Worm (Caenorhabditis elegans) whole organism, L3 larva: Measurements from ENCODE around the gene nhr-137.
A peak's percentile ranks its signal among the peaks of the same experiment; 100 is the strongest.

Experiments
- R02D3.7 ChIP-seq: fragments of 150-350 bp; optimal IDR thresholded peaks from 2 replicates; lab custom pipeline; 2014; ENCODE audit warnings: missing biosample characterization, missing genetic modification characterization
- aly-2 ChIP-seq: fragments of 150-350 bp; optimal IDR thresholded peaks from 2 replicates; lab custom pipeline; 2014; ENCODE audit warnings: missing biosample characterization, missing genetic modification characterization
- ceh-16 ChIP-seq: sonication (generic microtip); optimal IDR thresholded peaks from 2 replicates; lab custom pipeline; 2017; ENCODE audit warnings: missing biosample characterization, missing genetic modification characterization
- ceh-9 ChIP-seq: sonication (generic microtip); optimal IDR thresholded peaks from 2 replicates; lab custom pipeline; 2018; ENCODE audit warnings: missing biosample characterization, missing genetic modification characterization
- daf-12 ChIP-seq: fragments of 150-350 bp; optimal IDR thresholded peaks from 2 replicates; lab custom pipeline; 2014; ENCODE audit warnings: missing biosample characterization, missing genetic modification reagents, missing genetic modification characterization
- egl-27 ChIP-seq: sonication (generic microtip); optimal IDR thresholded peaks from 4 replicates; lab custom pipeline; 2017; ENCODE audit warnings: missing biosample characterization, missing genetic modification reagents, missing genetic modification characterization
- egl-5 ChIP-seq: fragments of 150-350 bp; optimal IDR thresholded peaks from 2 replicates; lab custom pipeline; 2017; ENCODE audit warnings: missing biosample characterization, missing genetic modification reagents, missing genetic modification characterization, inconsistent platforms
- elt-1 ChIP-seq: fragments of 150-350 bp; optimal IDR thresholded peaks from 2 replicates; lab custom pipeline; 2014; ENCODE audit warnings: missing biosample characterization, missing genetic modification characterization
- elt-2 ChIP-seq: sonication (generic microtip); optimal IDR thresholded peaks from 2 replicates; lab custom pipeline; 2016; ENCODE audit warnings: missing genetic modification reagents, mild to moderate bottlenecking, missing genetic modification characterization, missing compliant biosample characterization
- elt-3 ChIP-seq, 3 experiments: fragments of 150-350 bp in 1 of 3; sonication (generic microtip) in 2 of 3; optimal IDR thresholded peaks; 2 replicates in 2 of 3; 4 replicates in 1 of 3; lab custom pipeline; 2014 to 2017; ENCODE audit warnings: missing biosample characterization in 3 of 3, missing genetic modification characterization in 3 of 3
- eor-1 ChIP-seq, 2 experiments: fragments of 150-350 bp; optimal IDR thresholded peaks; 2 replicates each; lab custom pipeline; 2014 to 2018; ENCODE audit warnings: missing biosample characterization in 2 of 2, missing genetic modification characterization in 2 of 2
- fkh-10 ChIP-seq: sonication (generic microtip); optimal IDR thresholded peaks from 2 replicates; lab custom pipeline; 2017; ENCODE audit warnings: missing biosample characterization, missing genetic modification reagents, missing genetic modification characterization
- fkh-2 ChIP-seq: fragments of 150-350 bp; optimal IDR thresholded peaks from 2 replicates; lab custom pipeline; 2014; ENCODE audit warnings: missing biosample characterization, missing genetic modification reagents, missing genetic modification characterization
- hmg-11 ChIP-seq: sonication (generic microtip); optimal IDR thresholded peaks from 2 replicates; lab custom pipeline; 2016; ENCODE audit warnings: missing genetic modification characterization, missing compliant biosample characterization
- jun-1 ChIP-seq: fragments of 150-350 bp; optimal IDR thresholded peaks from 2 replicates; lab custom pipeline; 2014; ENCODE audit warnings: missing biosample characterization, missing genetic modification reagents, missing genetic modification characterization
- lin-39 ChIP-seq: fragments of 150-350 bp; optimal IDR thresholded peaks from 2 replicates; lab custom pipeline; 2018; ENCODE audit warnings: missing biosample characterization, missing genetic modification reagents, missing genetic modification characterization
- mdl-1 ChIP-seq: fragments of 150-350 bp; optimal IDR thresholded peaks from 2 replicates; lab custom pipeline; 2014; ENCODE audit warnings: missing biosample characterization, missing genetic modification characterization
- mml-1 ChIP-seq: fragments of 150-350 bp; sonication (generic microtip); optimal IDR thresholded peaks from 3 replicates; lab custom pipeline; 2014; ENCODE audit warnings: missing biosample characterization, missing genetic modification characterization
- nfya-1 ChIP-seq: sonication (generic microtip); optimal IDR thresholded peaks from 2 replicates; lab custom pipeline; 2017; ENCODE audit warnings: missing genetic modification characterization, mild to moderate bottlenecking, missing compliant biosample characterization, antibody characterized with exemption, moderate library complexity; ENCODE audit not compliant: insufficient read depth
- nhr-23 ChIP-seq: fragments of 150-350 bp; optimal IDR thresholded peaks from 2 replicates; lab custom pipeline; 2014; ENCODE audit warnings: missing biosample characterization, missing genetic modification reagents, missing genetic modification characterization
- nhr-237 ChIP-seq: fragments of 150-350 bp; optimal IDR thresholded peaks from 2 replicates; lab custom pipeline; 2014; ENCODE audit warnings: missing biosample characterization, missing genetic modification characterization
- nhr-43 ChIP-seq: sonication (generic microtip); optimal IDR thresholded peaks from 2 replicates; lab custom pipeline; 2016; ENCODE audit warnings: mild to moderate bottlenecking, missing genetic modification characterization, missing compliant biosample characterization; ENCODE audit not compliant: poor library complexity, severe bottlenecking
- nhr-67 ChIP-seq: fragments of 150-350 bp; optimal IDR thresholded peaks from 2 replicates; lab custom pipeline; 2014; ENCODE audit warnings: missing biosample characterization, missing genetic modification characterization
- nhr-77 ChIP-seq: fragments of 150-350 bp; optimal IDR thresholded peaks from 2 replicates; lab custom pipeline; 2014; ENCODE audit warnings: missing biosample characterization, missing genetic modification characterization
- sea-2 ChIP-seq: fragments of 150-350 bp; sonication (generic microtip); optimal IDR thresholded peaks from 4 replicates; lab custom pipeline; 2014; ENCODE audit warnings: missing biosample characterization, missing genetic modification reagents, missing genetic modification characterization
- skn-1 ChIP-seq: fragments of 150-350 bp; optimal IDR thresholded peaks from 2 replicates; lab custom pipeline; 2014; ENCODE audit warnings: missing biosample characterization, missing genetic modification characterization
- snpc-4 ChIP-seq: fragments of 150-350 bp; optimal IDR thresholded peaks from 2 replicates; lab custom pipeline; 2014; ENCODE audit warnings: missing biosample characterization, missing genetic modification characterization
- unc-39 ChIP-seq: sonication (generic microtip); optimal IDR thresholded peaks from 4 replicates; lab custom pipeline; 2017; ENCODE audit warnings: missing biosample characterization, missing genetic modification characterization
- unc-62 ChIP-seq: fragments of 150-350 bp; sonication (generic microtip); optimal IDR thresholded peaks from 4 replicates; lab custom pipeline; 2014; ENCODE audit warnings: missing biosample characterization, missing genetic modification reagents, missing genetic modification characterization
- zag-1 ChIP-seq: fragments of 150-350 bp; optimal IDR thresholded peaks from 2 replicates; lab custom pipeline; 2014; ENCODE audit warnings: missing biosample characterization, missing genetic modification characterization
- ztf-11 ChIP-seq: fragments of 150-350 bp; optimal IDR thresholded peaks from 2 replicates; lab custom pipeline; 2014; ENCODE audit warnings: missing biosample characterization, missing genetic modification characterization
- ztf-4 ChIP-seq: fragments of 150-350 bp; optimal IDR thresholded peaks from 2 replicates; lab custom pipeline; 2014; ENCODE audit warnings: missing biosample characterization, missing genetic modification characterization

Gene nhr-137

DNA sequence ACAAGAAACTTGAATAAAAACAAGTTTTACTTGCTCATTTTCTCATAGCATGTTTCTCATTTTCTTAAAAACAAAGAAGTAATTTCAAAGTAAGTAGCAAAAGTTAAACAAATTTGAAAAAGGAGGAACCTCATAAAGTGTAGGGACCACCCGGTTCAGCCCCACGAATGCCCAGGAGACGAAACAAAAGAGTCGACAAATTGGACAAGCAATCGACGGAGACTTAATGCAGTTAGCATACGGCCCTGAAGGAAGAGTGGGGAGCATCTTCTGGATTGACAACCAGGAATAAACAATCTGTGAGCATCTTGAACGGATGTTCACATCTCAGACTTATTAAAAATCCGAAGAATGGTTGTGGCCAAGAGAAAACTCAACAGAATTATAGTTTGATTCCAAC, 22.8 kb upstream of the nhr-137 start:
- TF ChIP-seq ztf-4 (tag; lab: Kevin White, UChicago): no peak
- TF ChIP-seq elt-1 (tag; lab: Kevin White, UChicago): no peak
- TF ChIP-seq aly-2 (tag; lab: Kevin White, UChicago): no peak

DNA sequence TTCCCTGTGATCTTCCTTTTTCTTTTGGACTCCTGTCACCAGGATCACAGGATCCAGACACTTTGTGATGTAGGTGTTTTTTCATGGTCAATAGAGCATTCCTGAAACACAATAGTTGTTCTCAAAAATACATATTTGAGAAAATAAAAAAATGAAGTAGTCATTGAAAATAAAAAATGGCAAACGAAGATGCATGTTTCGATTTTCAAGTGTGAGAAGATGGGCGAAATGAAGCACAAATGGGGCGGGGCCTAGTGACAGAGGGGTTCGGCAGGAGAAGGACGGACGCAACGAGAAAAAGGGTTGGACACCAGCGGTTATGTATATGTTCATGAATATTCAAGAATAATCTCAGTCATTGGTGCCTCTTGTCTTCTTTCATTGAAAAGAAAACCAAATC, 21.2 kb upstream of the nhr-137 start, which contains the start of gene F38B6.6:
Gene F38B6.6 (minus strand): TSS at position 101 of the 400 bp plus-strand sequence.
- no peak for TF ChIP-seq elt-3 (tag; optimal IDR thresholded peaks at IDR 0.05; lab: Kevin White, UChicago)
- TF ChIP-seq eor-1 (tag; optimal IDR thresholded peaks at IDR 0.05; lab: Kevin White, UChicago): no peak
- TF ChIP-seq nhr-43 (tag; lab: Kevin White, UChicago): no peak
- no peak for TF ChIP-seq nfya-1 (tag; lab: Kevin White, UChicago)
- TF ChIP-seq ztf-11 (tag; lab: Kevin White, UChicago): no peak
- no peak for TF ChIP-seq snpc-4 (tag; lab: Kevin White, UChicago)
- no peak for TF ChIP-seq nhr-67 (tag; lab: Kevin White, UChicago)
- no peak for TF ChIP-seq nhr-23 (tag; lab: Kevin White, UChicago)
- no peak for TF ChIP-seq hmg-11 (tag; lab: Kevin White, UChicago)
- no peak for TF ChIP-seq jun-1 (tag; lab: Kevin White, UChicago)
- TF ChIP-seq nhr-237 (tag; lab: Kevin White, UChicago): no peak
- TF ChIP-seq egl-5: no peak
- TF ChIP-seq sea-2 (GFP tag; lab: Kevin White, UChicago): no peak
- TF ChIP-seq fkh-2 (tag; lab: Kevin White, UChicago): no peak
- no peak for TF ChIP-seq ceh-16 (tag; lab: Kevin White, UChicago)
- TF ChIP-seq R02D3.7: no peak
- TF ChIP-seq skn-1 (tag; lab: Kevin White, UChicago): no peak
- TF ChIP-seq fkh-10 (GFP tag; lab: Kevin White, UChicago): no peak
- TF ChIP-seq egl-27 (tag; lab: Kevin White, UChicago): no peak

DNA sequence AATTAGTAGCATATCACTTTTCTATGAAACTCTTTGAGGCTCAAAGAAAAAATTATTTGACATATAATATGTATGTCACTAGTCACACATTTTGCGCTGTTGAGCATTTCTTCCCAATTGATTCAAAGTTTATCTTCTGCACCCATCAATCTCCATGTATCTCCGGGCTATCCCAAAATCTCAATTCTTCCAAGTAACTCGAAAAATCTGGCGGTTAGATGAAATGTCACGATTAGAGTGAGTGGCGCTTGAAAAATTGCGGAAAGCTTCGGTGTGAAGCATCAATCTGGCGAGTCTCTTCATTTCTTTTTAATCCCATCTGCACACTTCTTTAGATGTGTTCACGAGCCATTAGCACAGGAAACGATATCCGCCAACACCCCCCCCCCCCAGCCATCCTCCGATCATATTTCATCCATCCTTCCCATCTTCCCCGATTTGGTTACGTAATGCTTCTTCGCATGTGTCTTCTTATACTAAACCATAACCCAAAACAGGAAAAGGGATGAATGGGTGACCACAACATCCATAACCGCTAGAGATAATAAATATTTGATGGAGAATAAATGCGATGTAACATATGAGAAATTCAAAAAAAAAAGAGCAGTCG, 20.2 kb upstream of the nhr-137 start:
- TF ChIP-seq nhr-23 (tag; lab: Kevin White, UChicago) (no peak), unc-62 (GFP tag; lab: Kevin White, UChicago) (peak; percentile 32), lin-39 (peak; percentile 20), elt-1 (tag; lab: Kevin White, UChicago) (peak; percentile 94), mml-1 (tag; lab: Kevin White, UChicago) (no peak), egl-5 (no peak), unc-39 (no peak)
- TF ChIP-seq, all 47 proteins: peak for 3

DNA sequence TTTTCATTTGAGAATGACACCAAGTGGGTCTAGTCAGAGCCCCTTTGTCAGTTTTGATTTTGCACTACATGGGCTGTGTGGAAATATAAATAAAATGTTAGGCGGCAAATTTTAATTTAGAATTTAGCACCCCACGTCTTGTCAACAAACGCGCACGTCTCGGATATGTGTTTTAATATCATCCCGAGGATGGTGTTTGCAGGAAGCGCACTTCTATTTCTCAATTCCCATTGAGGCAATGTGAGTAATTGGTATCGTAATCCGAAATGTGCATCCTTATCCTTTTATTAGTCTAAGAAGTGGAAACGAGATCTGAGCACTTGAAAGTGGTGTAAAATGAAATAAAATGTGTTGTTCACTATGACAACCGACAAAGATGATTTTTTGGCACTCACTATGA, 18.9 kb upstream of the nhr-137 start:
- TF ChIP-seq daf-12 (tag; lab: Kevin White, UChicago): no peak
- no peak for TF ChIP-seq nhr-237 (tag; lab: Kevin White, UChicago)
- TF ChIP-seq fkh-10 (GFP tag; lab: Kevin White, UChicago): no peak
- no peak for TF ChIP-seq elt-2 (tag; lab: Kevin White, UChicago)
- no peak for TF ChIP-seq ceh-9 (tag; lab: Kevin White, UChicago)
- TF ChIP-seq mdl-1 (tag; lab: Kevin White, UChicago): no peak
- TF ChIP-seq nfya-1 (tag; lab: Kevin White, UChicago): no peak

DNA sequence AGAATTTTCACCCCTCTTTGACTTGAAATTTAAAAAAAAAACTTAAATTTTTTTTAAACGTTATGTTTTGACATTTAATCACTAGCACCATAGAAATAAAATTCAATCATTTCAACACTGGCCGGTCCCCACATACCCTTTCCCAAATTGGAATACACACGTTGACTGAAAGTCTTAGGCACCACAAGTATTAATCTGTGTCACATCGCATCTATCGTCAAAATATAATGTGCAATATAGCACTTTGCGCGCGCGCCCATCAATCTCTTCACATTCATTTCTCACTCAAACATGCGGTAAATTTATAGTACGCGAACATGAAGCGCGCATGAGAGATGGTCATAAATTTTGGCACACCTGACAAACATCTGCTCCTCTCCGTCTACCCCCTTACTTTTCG, 18.5 kb upstream of the nhr-137 start:
- TF ChIP-seq nhr-77 (tag; lab: Kevin White, UChicago) (no peak), ceh-9 (tag; lab: Kevin White, UChicago) (no peak), lin-39 (peak; percentile 52), egl-27 (tag; lab: Kevin White, UChicago) (no peak), zag-1 (no peak), skn-1 (tag; lab: Kevin White, UChicago) (no peak)
